Fruit fly (Drosophila melanogaster) whole organism: Measurements from ENCODE around the gene CSN5.

ENCODE experiments used
- CG8478 ChIP-seq: fragments of >200 bp; optimal IDR thresholded peaks from 2 replicates; lab custom pipeline; 2018; ENCODE audit warnings: inconsistent platforms
- Dll ChIP-seq: fragments of >200 bp; optimal IDR thresholded peaks from 2 replicates; lab custom pipeline; 2017
- EcR ChIP-seq, 2 experiments: fragments of >200 bp; optimal IDR thresholded peaks; 2 replicates each; lab custom pipeline; 2017; ENCODE audit warnings: missing biosample characterization in 2 of 2, missing genetic modification characterization in 2 of 2, missing genetic modification reagents in 2 of 2
- pan ChIP-seq: fragments of >200 bp; optimal IDR thresholded peaks from 2 replicates; lab custom pipeline; 2017
- psq ChIP-seq: fragments of >200 bp; optimal IDR thresholded peaks from 2 replicates; lab custom pipeline; 2017
- usp ChIP-seq: fragments of >200 bp; optimal IDR thresholded peaks from 2 replicates; lab custom pipeline; 2017; ENCODE audit warnings: missing biosample characterization, missing genetic modification characterization, mixed read lengths

Gene CSN5

dm6 chr3R:16447448-16448045 is 22.4 kb upstream of the CSN5 start:
- TF ChIP-seq Dll (lab: Kevin White, UChicago) (no peak), pan (no peak), psq (lab: Kevin White, UChicago) (no peak), usp (GFP tag; lab: Kevin White, UChicago) (no peak)

DNA sequence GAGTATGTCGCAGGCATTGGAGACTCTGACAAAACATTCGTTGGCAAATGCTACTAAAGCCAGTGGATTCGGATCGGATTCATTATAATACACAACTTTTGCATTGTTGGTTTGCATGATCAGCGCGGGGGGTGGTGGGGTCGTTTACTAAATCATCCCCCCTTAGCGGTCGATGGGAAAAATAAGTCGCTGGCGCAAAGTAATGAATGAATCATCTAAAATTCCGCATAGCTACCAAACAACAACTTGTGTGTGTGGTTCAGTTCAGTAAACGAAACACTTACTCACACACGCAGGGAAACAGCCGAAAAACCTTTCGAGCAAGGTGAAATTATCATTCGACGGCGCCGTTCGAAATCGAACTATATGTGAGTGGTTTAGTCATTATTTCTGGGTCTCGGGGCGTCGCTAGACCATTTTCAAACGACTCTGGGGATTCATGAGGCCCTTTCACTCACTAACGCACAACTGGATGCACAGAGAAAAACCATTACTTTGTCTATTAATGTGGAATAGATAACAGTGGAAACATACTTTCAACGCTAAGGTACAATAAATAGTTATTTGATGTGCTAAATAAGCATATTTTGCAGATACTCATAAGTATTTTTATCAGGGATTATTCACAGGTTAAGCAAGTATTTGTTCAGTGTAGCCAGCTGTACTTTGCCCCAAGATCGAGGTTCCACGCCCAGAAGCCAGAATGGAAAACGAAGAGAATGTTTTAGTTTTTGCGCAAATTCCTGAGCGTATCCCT is 21.3 kb upstream of the CSN5 start:
- no peak for TF ChIP-seq EcR (GFP tag; optimal IDR thresholded peaks at IDR 0.05; lab: Kevin White, UChicago)
- no peak for TF ChIP-seq CG8478 (lab: Kevin White, UChicago)
- no peak for TF ChIP-seq psq (lab: Kevin White, UChicago)
- no peak for TF ChIP-seq Dll (lab: Kevin White, UChicago)
- no peak for TF ChIP-seq usp (GFP tag; lab: Kevin White, UChicago)
- TF ChIP-seq pan, result no peak

dm6 chr3R:16449187-16449973 is 20.5 kb upstream of the CSN5 start:
- no peak for TF ChIP-seq psq (lab: Kevin White, UChicago)
- peak in 1 of 2 experiments; percentile 34 for TF ChIP-seq EcR (GFP tag; optimal IDR thresholded peaks at IDR 0.05; lab: Kevin White, UChicago)

DNA sequence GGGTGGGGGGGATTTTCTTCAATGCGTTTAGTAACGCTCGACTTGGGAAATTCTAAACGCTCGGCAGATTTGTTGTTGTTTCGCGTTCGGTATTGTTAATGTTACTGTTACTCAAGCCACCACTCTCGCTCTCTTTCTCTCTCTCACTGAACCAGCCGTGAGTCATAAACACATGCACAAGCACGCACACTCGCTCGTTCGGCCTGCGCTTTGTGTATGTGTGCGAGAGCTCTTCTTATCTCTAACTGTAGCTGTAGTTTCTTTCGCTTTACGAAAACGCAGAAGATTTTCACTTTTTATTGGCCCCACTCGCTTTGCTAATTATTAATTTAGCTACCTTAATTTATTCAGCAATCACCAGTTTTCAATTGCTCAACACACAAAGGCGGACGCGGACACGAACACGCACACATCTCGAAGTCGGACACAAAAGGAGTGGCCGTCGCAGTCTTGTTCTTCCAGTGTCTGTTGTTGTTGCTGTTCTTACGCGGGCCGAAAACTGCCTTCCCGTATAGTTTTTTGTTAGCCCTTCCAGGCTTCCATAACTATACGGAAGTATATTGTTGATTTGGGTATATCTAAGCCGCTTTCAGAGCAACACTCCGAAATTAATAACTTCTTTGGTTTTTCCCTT is 16.8 kb upstream of the CSN5 start:
- TF ChIP-seq psq (lab: Kevin White, UChicago) (no peak), CG8478 (lab: Kevin White, UChicago) (peak; percentile 53)

DNA sequence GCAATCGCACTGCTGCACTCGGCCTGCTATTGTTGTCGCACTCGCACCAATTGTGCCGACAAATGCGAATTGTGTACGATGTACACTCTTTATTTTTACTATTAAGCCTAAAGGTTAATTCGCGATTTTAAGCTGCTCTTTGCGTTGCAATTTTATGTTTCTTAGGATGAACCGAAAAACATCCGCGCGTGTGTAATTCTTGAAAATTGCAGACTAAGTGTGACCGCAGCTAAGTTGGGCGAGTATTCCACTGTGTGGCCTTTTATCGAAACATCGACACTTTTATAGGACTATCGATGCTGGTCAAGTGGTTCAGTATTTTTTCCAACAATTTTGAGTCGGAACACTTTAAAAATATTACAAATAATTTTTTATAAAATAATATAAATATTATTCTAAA is 16.3 kb upstream of the CSN5 start, which contains the start of gene Pak3:
Gene Pak3, minus strand, starts transcription at position 225 of the 400 bp plus-strand sequence.
- TF ChIP-seq usp (GFP tag; lab: Kevin White, UChicago) (no peak), Dll (lab: Kevin White, UChicago) (no peak), CG8478 (lab: Kevin White, UChicago) (no peak), EcR (GFP tag; optimal IDR thresholded peaks at IDR 0.05; lab: Kevin White, UChicago) (no peak), psq (lab: Kevin White, UChicago) (no peak), pan (no peak)

DNA sequence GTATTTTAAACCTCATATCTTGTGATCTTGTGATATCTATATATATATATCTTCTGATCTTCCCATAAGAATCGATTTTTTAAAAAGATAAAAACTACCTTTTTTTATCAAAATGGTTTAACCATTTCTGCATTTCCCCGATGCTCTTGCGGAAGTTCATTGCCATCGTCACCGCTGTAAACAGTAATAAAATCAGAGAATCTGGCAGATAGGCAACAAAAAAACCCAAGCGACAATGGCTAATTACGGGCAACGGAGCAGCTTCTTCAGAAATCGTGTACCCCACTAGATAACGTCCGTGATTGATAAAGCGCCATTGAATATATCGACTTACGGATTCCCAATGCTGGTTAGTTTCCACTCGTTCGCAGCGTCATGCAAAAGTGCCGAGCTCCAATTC is 15.7 kb upstream of the CSN5 start, which contains the start of gene CG10405:
Gene CG10405, plus strand, starts transcription at position 301 of the 400 bp plus-strand sequence.
- TF ChIP-seq CG8478 (lab: Kevin White, UChicago), result no peak
- no peak for TF ChIP-seq usp (GFP tag; lab: Kevin White, UChicago)
- no peak for TF ChIP-seq EcR (GFP tag; optimal IDR thresholded peaks at IDR 0.05; lab: Kevin White, UChicago)

DNA sequence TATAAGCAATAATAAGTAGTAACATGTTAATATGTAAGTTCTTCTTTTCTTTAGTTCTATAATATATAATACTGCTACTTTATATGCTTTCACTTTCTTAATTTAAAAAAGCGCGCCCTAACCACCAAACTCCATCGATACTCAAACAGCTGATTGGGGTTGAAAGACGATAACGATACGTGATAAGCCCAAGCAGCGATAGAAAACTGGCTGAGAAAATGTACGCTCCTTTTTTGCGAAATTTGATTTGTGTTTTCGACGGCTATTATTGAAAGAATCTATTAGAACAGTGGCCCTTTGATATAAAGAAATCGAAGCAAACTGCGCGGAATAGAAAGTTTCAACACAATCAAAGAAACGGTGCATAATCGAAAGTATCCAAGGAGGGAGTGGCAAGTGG is 14.0 kb upstream of the CSN5 start, which contains the start of gene CG14883:
Gene CG14883, plus strand, starts transcription at position 178 of the 400 bp plus-strand sequence.
- TF ChIP-seq pan, result no peak
- TF ChIP-seq usp (GFP tag; lab: Kevin White, UChicago), result no peak
- no peak for TF ChIP-seq EcR (GFP tag; optimal IDR thresholded peaks at IDR 0.05; lab: Kevin White, UChicago)
- no peak for TF ChIP-seq psq (lab: Kevin White, UChicago)
- TF ChIP-seq Dll (lab: Kevin White, UChicago), result no peak

dm6 chr3R:16456607-16457006 is 13.3 kb upstream of the CSN5 start:
- TF ChIP-seq EcR (GFP tag; optimal IDR thresholded peaks at IDR 0.05; lab: Kevin White, UChicago) (no peak), pan (no peak), psq (lab: Kevin White, UChicago) (no peak), Dll (lab: Kevin White, UChicago) (no peak), CG8478 (lab: Kevin White, UChicago) (no peak), usp (GFP tag; lab: Kevin White, UChicago) (no peak)

DNA sequence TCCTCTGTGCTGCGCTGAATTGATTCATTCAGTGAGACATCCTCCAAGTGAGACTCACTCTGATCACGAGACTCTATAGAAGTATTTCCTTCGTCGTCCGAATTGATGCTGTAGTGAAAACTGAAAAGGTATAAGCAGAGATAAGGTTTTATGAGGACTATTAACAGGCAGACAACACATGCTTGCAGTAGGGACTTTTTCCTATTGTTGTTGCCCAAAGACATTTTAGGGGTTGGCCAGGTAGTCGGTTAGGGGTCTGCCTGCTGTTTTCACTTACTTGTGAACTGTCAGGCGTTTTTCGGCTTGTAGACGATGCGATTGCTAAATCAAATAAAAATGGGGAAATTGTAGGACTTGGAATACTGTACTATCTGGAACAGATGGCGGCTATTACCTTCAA is 1.3 kb upstream of the CSN5 start:
- TF ChIP-seq psq (lab: Kevin White, UChicago) (no peak), Dll (lab: Kevin White, UChicago) (no peak), pan (no peak), usp (GFP tag; lab: Kevin White, UChicago) (no peak), EcR (GFP tag; optimal IDR thresholded peaks at IDR 0.05; lab: Kevin White, UChicago) (no peak), CG8478 (lab: Kevin White, UChicago) (no peak)

dm6 chr3R:16472301-16472700 is 2.4 kb downstream of the CSN5 start, which contains the start of gene Gyc89Da:
Gyc89Da (plus strand) TSS chr3R:16472601.
- no peak for TF ChIP-seq Dll (lab: Kevin White, UChicago)
- no peak for TF ChIP-seq CG8478 (lab: Kevin White, UChicago)
- TF ChIP-seq pan, result no peak
- no peak for TF ChIP-seq psq (lab: Kevin White, UChicago)

dm6 chr3R:16476472-16476871 is 6.6 kb downstream of the CSN5 start:
- TF ChIP-seq psq (lab: Kevin White, UChicago) (no peak), Dll (lab: Kevin White, UChicago) (no peak), usp (GFP tag; lab: Kevin White, UChicago) (no peak), pan (no peak), EcR (GFP tag; optimal IDR thresholded peaks at IDR 0.05; lab: Kevin White, UChicago) (no peak), CG8478 (lab: Kevin White, UChicago) (no peak)
